Fruit fly (Drosophila melanogaster) whole organism, embryonic: Measurements from ENCODE around the gene Ugt35E1.

Experiments used
- Adf1 ChIP-seq: fragments of 200-800 bp; sonication (Bioruptor generic); IDR thresholded peaks from 2 replicates; pipeline ENCODE4 v1.3.6; 2022; ENCODE audit warnings: missing biosample characterization, missing genetic modification characterization
- Blimp-1 ChIP-seq: fragments of 200-800 bp; sonication (Bioruptor generic); optimal IDR thresholded peaks from 3 replicates; lab custom pipeline; 2018; ENCODE audit warnings: missing biosample characterization, missing genetic modification characterization, mild to moderate bottlenecking, moderate library complexity, missing genetic modification reagents
- CG10274 ChIP-seq: fragments of 200-800 bp; sonication (Bioruptor generic); optimal IDR thresholded peaks from 3 replicates; lab custom pipeline; 2017; ENCODE audit warnings: missing biosample characterization, mild to moderate bottlenecking, missing genetic modification characterization
- CG10321 ChIP-seq: fragments of 200-800 bp; sonication (Bioruptor generic); IDR thresholded peaks from 2 replicates; pipeline ENCODE4 v1.3.6; 2022; ENCODE audit warnings: missing biosample characterization, missing genetic modification characterization
- CG10366 ChIP-seq: fragments of 200-800 bp; sonication (Bioruptor generic); IDR thresholded peaks from 2 replicates; pipeline ENCODE4 v1.3.6; 2022; ENCODE audit warnings: missing biosample characterization, missing genetic modification characterization
- CG10979 ChIP-seq: fragments of 200-800 bp; sonication (Bioruptor generic); optimal IDR thresholded peaks from 2 replicates; lab custom pipeline; 2018; ENCODE audit warnings: missing biosample characterization, mild to moderate bottlenecking, missing genetic modification characterization, moderate library complexity
- CG11398 ChIP-seq: fragments of 200-800 bp; sonication (Bioruptor generic); optimal IDR thresholded peaks from 2 replicates; lab custom pipeline; 2016; ENCODE audit warnings: missing biosample characterization, missing genetic modification characterization
- CG12219 ChIP-seq: fragments of 200-800 bp; sonication (Bioruptor generic); optimal IDR thresholded peaks from 3 replicates; lab custom pipeline; 2018; ENCODE audit warnings: missing biosample characterization, mild to moderate bottlenecking, missing genetic modification characterization
- CG1602 ChIP-seq: fragments of 200-800 bp; sonication (Bioruptor generic); optimal IDR thresholded peaks from 3 replicates; lab custom pipeline; 2016; ENCODE audit warnings: missing biosample characterization, missing genetic modification characterization
- CG16813 ChIP-seq: fragments of 200-800 bp; sonication (Bioruptor generic); IDR thresholded peaks from 3 replicates; pipeline ENCODE4 v1.3.6; 2022; ENCODE audit warnings: missing biosample characterization, missing genetic modification characterization; ENCODE audit not compliant: partially characterized antibody
- CG1832 ChIP-seq: fragments of 200-800 bp; sonication (Bioruptor generic); optimal IDR thresholded peaks from 2 replicates; lab custom pipeline; 2017; ENCODE audit warnings: missing biosample characterization, mild to moderate bottlenecking, missing genetic modification characterization, inconsistent platforms
- CG2120 ChIP-seq: fragments of 200-800 bp; sonication (Bioruptor generic); optimal IDR thresholded peaks from 3 replicates; lab custom pipeline; 2016; ENCODE audit warnings: missing biosample characterization, missing genetic modification characterization
- CG2712 ChIP-seq: fragments of 200-800 bp; optimal IDR thresholded peaks from 3 replicates; lab custom pipeline; 2019; ENCODE audit warnings: missing biosample characterization, mild to moderate bottlenecking, missing genetic modification characterization, moderate library complexity
- CG31441 ChIP-seq: fragments of 200-800 bp; sonication (Bioruptor generic); IDR thresholded peaks from 2 replicates; pipeline ENCODE4 v1.3.6; 2022; ENCODE audit warnings: missing biosample characterization, missing genetic modification characterization
- CG3838 ChIP-seq: fragments of 200-800 bp; sonication (Bioruptor generic); optimal IDR thresholded peaks from 3 replicates; lab custom pipeline; 2016; ENCODE audit warnings: missing biosample characterization, missing genetic modification characterization
- CG4707 ChIP-seq: fragments of 200-800 bp; sonication (Bioruptor generic); optimal IDR thresholded peaks from 2 replicates; lab custom pipeline; 2018; ENCODE audit warnings: missing biosample characterization, mild to moderate bottlenecking, missing genetic modification characterization, moderate library complexity
- CG6175 ChIP-seq: fragments of 200-800 bp; sonication (Bioruptor generic); IDR thresholded peaks from 3 replicates; pipeline ENCODE4 v1.3.6; 2022; ENCODE audit warnings: missing biosample characterization, missing genetic modification characterization
- CG6813 ChIP-seq: fragments of 200-800 bp; sonication (Bioruptor generic); optimal IDR thresholded peaks from 2 replicates; lab custom pipeline; 2017; ENCODE audit warnings: missing biosample characterization, missing genetic modification characterization, mild to moderate bottlenecking, moderate library complexity, missing genetic modification reagents
- CG7357 ChIP-seq: fragments of 200-800 bp; sonication (Bioruptor generic); IDR thresholded peaks from 3 replicates; pipeline ENCODE4 v1.3.6; 2022; ENCODE audit warnings: missing biosample characterization, missing genetic modification characterization
- CHES-1-like ChIP-seq: fragments of 200-800 bp; sonication (Bioruptor generic); optimal IDR thresholded peaks from 2 replicates; lab custom pipeline; 2016; ENCODE audit warnings: missing biosample characterization, missing genetic modification characterization
- Camta ChIP-seq: fragments of 200-800 bp; sonication (Bioruptor generic); optimal IDR thresholded peaks from 2 replicates; lab custom pipeline; 2016; ENCODE audit warnings: missing biosample characterization, missing genetic modification characterization
- Fer3 ChIP-seq: fragments of 200-800 bp; sonication (Bioruptor generic); optimal IDR thresholded peaks from 2 replicates; lab custom pipeline; 2018; ENCODE audit warnings: missing biosample characterization, mild to moderate bottlenecking, missing genetic modification characterization, moderate library complexity
- H15 ChIP-seq: fragments of 200-800 bp; sonication (Bioruptor generic); IDR thresholded peaks from 3 replicates; pipeline ENCODE4 v1.3.6; 2022; ENCODE audit warnings: missing biosample characterization, missing genetic modification characterization
- Hand ChIP-seq: fragments of 200-800 bp; sonication (Bioruptor generic); optimal IDR thresholded peaks from 2 replicates; lab custom pipeline; 2017; ENCODE audit warnings: mild to moderate bottlenecking, missing biosample characterization, missing genetic modification reagents, missing genetic modification characterization
- Hr39 ChIP-seq: fragments of >200 bp; optimal IDR thresholded peaks from 2 replicates; lab custom pipeline; 2017
- Hr51 ChIP-seq, 2 experiments: fragments of 200-800 bp; sonication (Bioruptor generic); optimal IDR thresholded peaks; 2 replicates in 1 of 2; 3 replicates in 1 of 2; lab custom pipeline; 2016 to 2018; ENCODE audit warnings: missing biosample characterization in 2 of 2, missing genetic modification characterization in 2 of 2, mild to moderate bottlenecking in 1 of 2, moderate library complexity in 1 of 2
- Med ChIP-seq: fragments of 200-800 bp; sonication (Bioruptor generic); peaks from one replicate; lab custom pipeline; 2016; ENCODE audit warnings: missing biosample characterization, missing genetic modification characterization, mild to moderate bottlenecking, inconsistent platforms, moderate library complexity
- Mes4 ChIP-seq: fragments of 200-800 bp; sonication (Bioruptor generic); optimal IDR thresholded peaks from 2 replicates; lab custom pipeline; 2016; ENCODE audit warnings: missing biosample characterization, missing genetic modification characterization
- NK7.1 ChIP-seq: fragments of 200-800 bp; sonication (Bioruptor generic); optimal IDR thresholded peaks from 3 replicates; lab custom pipeline; 2016; ENCODE audit warnings: missing biosample characterization, missing genetic modification characterization
- Nf-YB ChIP-seq: fragments of 200-800 bp; sonication (Bioruptor generic); optimal IDR thresholded peaks from 3 replicates; lab custom pipeline; 2019; ENCODE audit warnings: missing biosample characterization, mild to moderate bottlenecking, missing genetic modification characterization, moderate library complexity
- Poxn ChIP-seq: fragments of 200-800 bp; sonication (Bioruptor generic); IDR thresholded peaks from 2 replicates; pipeline ENCODE4 v1.3.6; 2022; ENCODE audit warnings: missing biosample characterization, missing genetic modification characterization
- al ChIP-seq: fragments of 200-800 bp; sonication (Bioruptor generic); IDR thresholded peaks from 2 replicates; pipeline ENCODE4 v1.3.6; 2022; ENCODE audit warnings: missing biosample characterization, missing genetic modification characterization
- croc ChIP-seq: fragments of 200-800 bp; sonication (Bioruptor generic); conservative IDR thresholded peaks from 3 replicates; pipeline ENCODE4 v1.3.6; 2022; ENCODE audit warnings: missing biosample characterization, missing genetic modification characterization
- ems ChIP-seq: fragments of 200-800 bp; sonication (Bioruptor generic); optimal IDR thresholded peaks from 3 replicates; lab custom pipeline; 2016; ENCODE audit warnings: missing biosample characterization, missing genetic modification characterization
- esg ChIP-seq: fragments of 200-800 bp; sonication (Bioruptor generic); conservative IDR thresholded peaks from 2 replicates; pipeline ENCODE4 v1.3.6; 2022; ENCODE audit warnings: missing biosample characterization, missing genetic modification characterization
- knrl ChIP-seq: fragments of 200-800 bp; sonication (Bioruptor generic); IDR thresholded peaks from 3 replicates; pipeline ENCODE4 v1.3.6; 2022; ENCODE audit warnings: missing biosample characterization, missing genetic modification characterization; ENCODE audit not compliant: partially characterized antibody
- nerfin-2 ChIP-seq: fragments of 200-800 bp; sonication (Bioruptor generic); IDR thresholded peaks from 2 replicates; pipeline ENCODE4 v1.3.6; 2022; ENCODE audit warnings: missing biosample characterization, missing genetic modification characterization; ENCODE audit not compliant: partially characterized antibody
- pan ChIP-seq, 4 experiments: fragments of >200 bp in 3 of 4; fragments of 200-800 bp in 1 of 4; sonication (Bioruptor generic) in 1 of 4; optimal IDR thresholded peaks in 3 of 4; IDR thresholded peaks in 1 of 4; 2 replicates each; pipeline versions ENCODE4 v1.3.6 to Lab custom; 2017 to 2022; ENCODE audit warnings: missing biosample characterization in 2 of 4, missing genetic modification characterization in 2 of 4, mixed read lengths in 1 of 4
- pnt ChIP-seq: fragments of 200-800 bp; sonication (Bioruptor generic); optimal IDR thresholded peaks from 3 replicates; lab custom pipeline; 2016; ENCODE audit warnings: missing biosample characterization, missing genetic modification characterization
- ranshi ChIP-seq: fragments of 200-800 bp; sonication (Bioruptor generic); IDR thresholded peaks from 2 replicates; pipeline ENCODE4 v1.3.6; 2022; ENCODE audit warnings: missing biosample characterization, missing genetic modification characterization
- row ChIP-seq: fragments of 200-800 bp; sonication (Bioruptor generic); IDR thresholded peaks from 3 replicates; pipeline ENCODE4 v1.3.6; 2022; ENCODE audit warnings: missing biosample characterization, missing genetic modification characterization
- sim ChIP-seq: fragments of 200-800 bp; sonication (Bioruptor generic); IDR thresholded peaks from 2 replicates; pipeline ENCODE4 v1.3.6; 2022; ENCODE audit warnings: missing biosample characterization, missing genetic modification characterization
- ssp ChIP-seq: fragments of 200-800 bp; sonication (Bioruptor generic); IDR thresholded peaks from 2 replicates; pipeline ENCODE4 v1.3.6; 2022; ENCODE audit warnings: missing biosample characterization, missing genetic modification characterization
- tgo ChIP-seq: fragments of 200-800 bp; sonication (Bioruptor generic); IDR thresholded peaks from 3 replicates; pipeline ENCODE4 v1.3.6; 2022; ENCODE audit warnings: missing biosample characterization, missing genetic modification characterization
- tin ChIP-seq: fragments of 200-800 bp; sonication (Bioruptor generic); optimal IDR thresholded peaks from 3 replicates; lab custom pipeline; 2016; ENCODE audit warnings: missing biosample characterization, missing genetic modification characterization
- tio ChIP-seq: fragments of 200-800 bp; sonication (Bioruptor generic); optimal IDR thresholded peaks from 2 replicates; lab custom pipeline; 2017; ENCODE audit warnings: missing biosample characterization, missing genetic modification characterization, inconsistent platforms
- tll ChIP-seq, 2 experiments: fragments of 200-800 bp in 1 of 2; fragments of >200 bp in 1 of 2; sonication (Bioruptor generic) in 1 of 2; optimal IDR thresholded peaks; 2 replicates each; lab custom pipeline; 2017 to 2019; ENCODE audit warnings: missing biosample characterization in 2 of 2, missing genetic modification characterization in 2 of 2, mild to moderate bottlenecking in 1 of 2, moderate library complexity in 1 of 2
- toy ChIP-seq: fragments of 200-800 bp; sonication (Bioruptor generic); IDR thresholded peaks from 2 replicates; pipeline ENCODE4 v1.3.6; 2022; ENCODE audit warnings: missing biosample characterization, missing genetic modification characterization
- trh ChIP-seq: fragments of 200-800 bp; sonication (Bioruptor generic); optimal IDR thresholded peaks from 2 replicates; lab custom pipeline; 2016; ENCODE audit warnings: missing biosample characterization, missing genetic modification characterization
- ttk ChIP-seq: fragments of 200-800 bp; sonication (Bioruptor generic); IDR thresholded peaks from 2 replicates; pipeline ENCODE4 v2.1.2; 2022; ENCODE audit warnings: missing biosample characterization, missing genetic modification characterization

Gene Ugt35E1

DNA sequence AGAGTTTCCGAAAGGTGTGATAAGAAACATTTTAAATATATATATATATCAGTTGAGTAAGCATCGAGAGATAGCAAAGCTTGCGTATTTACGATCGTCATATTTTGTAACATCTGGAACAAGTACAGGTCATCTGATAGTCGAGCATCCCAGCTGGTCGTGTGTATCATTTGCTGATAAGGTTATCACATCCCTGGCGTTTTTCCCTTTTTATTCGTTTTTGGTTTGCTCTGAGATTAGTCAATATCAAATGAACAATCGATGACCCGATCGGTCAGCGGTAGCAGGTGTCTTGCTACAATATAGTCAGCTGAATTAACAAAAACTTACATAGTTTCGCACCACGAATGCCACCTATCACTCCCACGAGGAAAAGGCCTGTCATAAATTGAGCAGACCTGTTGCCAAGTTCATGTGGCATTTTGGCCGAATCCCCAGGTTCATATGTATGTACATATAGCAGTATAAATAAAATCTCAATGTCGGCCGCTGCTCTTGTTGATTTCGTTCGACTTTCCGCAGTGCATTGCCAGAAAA, 35.1 kb upstream of the Ugt35E1 start (continued):
- TF ChIP-seq CG10979 (tag; lab: Kevin White, UChicago) (peak; percentile 18), CG1602 (GFP tag; lab: Kevin White, UChicago) (peak; percentile 9), NK7.1 (GFP tag; lab: Kevin White, UChicago) (peak; percentile 13), CG16813 (GFP tag; lab: Robert Waterston, UW) (no peak), pnt (no peak), CG10321 (GFP tag; lab: Robert Waterston, UW) (no peak), Nf-YB (GFP tag; lab: Kevin White, UChicago) (no peak), CG6175 (GFP tag; lab: Robert Waterston, UW) (0 out of 3 replicates have a peak, but pooled peaks have one; percentile 50), toy (GFP tag; lab: Robert Waterston, UW) (no peak), Adf1 (GFP tag; lab: Robert Waterston, UW) (peak; percentile 34; the same call in 1 of the 2 replicates), tin (peak; percentile 5), croc (GFP tag; lab: Robert Waterston, UW) (no peak), sim (GFP tag; lab: Robert Waterston, UW) (no peak), Med (GFP tag; lab: Kevin White, UChicago) (peak; percentile 77), esg (GFP tag; lab: Robert Waterston, UW) (peak; percentile 62), al (GFP tag; lab: Robert Waterston, UW) (peak; percentile 64; the same call in 1 of the 2 replicates), Hr51 (GFP tag; optimal IDR thresholded peaks at IDR 0.05; lab: Kevin White, UChicago) (peak in 1 of 2 experiments; percentile 77), Poxn (no peak), CG4707 (GFP tag; lab: Kevin White, UChicago) (no peak), CG2120 (GFP tag; lab: Kevin White, UChicago) (peak; percentile 81), Hr39 (lab: Kevin White, UChicago) (no peak), nerfin-2 (GFP tag; lab: Robert Waterston, UW) (no peak), CG31441 (GFP tag; lab: Robert Waterston, UW) (no peak; the same call in 1 of the 2 replicates), knrl (GFP tag; lab: Robert Waterston, UW) (no peak), ssp (GFP tag; lab: Robert Waterston, UW) (peak; percentile 37; the same call in 1 of the 2 replicates), CG10274 (peak; percentile 13), ranshi (GFP tag; lab: Robert Waterston, UW) (0 out of 2 replicates have a peak, but pooled peaks have one; percentile 63), CG12219 (GFP tag; lab: Kevin White, UChicago) (peak; percentile 45), trh (no peak), CG11398 (GFP tag; lab: Kevin White, UChicago) (no peak), pan (optimal IDR thresholded peaks at IDR 0.05; lab: Kevin White, UChicago) (no peak), pan (GFP tag; optimal IDR thresholded peaks at IDR 0.05 in 1 of 2, IDR thresholded peaks at IDR 0.05 in 1 of 2) (peak in 1 of 2 experiments; percentile 69), Blimp-1 (GFP tag; lab: Kevin White, UChicago) (peak; percentile 39), CG2712 (tag; lab: Kevin White, UChicago) (peak; percentile 51), H15 (GFP tag; lab: Robert Waterston, UW) (peak; percentile 55; the same call in 2 of the 3 replicates), row (GFP tag; lab: Robert Waterston, UW) (peak; percentile 92), Hand (GFP tag; lab: Kevin White, UChicago) (peak; percentile 60), ttk (GFP tag; lab: Robert Waterston, UW) (peak; percentile 52), CG1832 (no peak), CG10366 (GFP tag; lab: Robert Waterston, UW) (peak; percentile 67), tgo (GFP tag; lab: Robert Waterston, UW) (peak; percentile 61; the same call in 2 of the 3 replicates), CHES-1-like (GFP tag; lab: Kevin White, UChicago) (no peak), ems (GFP tag; lab: Kevin White, UChicago) (peak; percentile 15), Mes4 (no peak), Fer3 (tag; lab: Kevin White, UChicago) (peak; percentile 63), tio (peak; percentile 55), CG3838 (GFP tag; lab: Kevin White, UChicago) (no peak), CG6813 (peak; percentile 35), tll (GFP tag; optimal IDR thresholded peaks at IDR 0.05; lab: Kevin White, UChicago) (no peak), CG7357 (peak; percentile 40; the same call in 1 of the 3 replicates), Camta (GFP tag; lab: Kevin White, UChicago) (no peak)
